Worm (Caenorhabditis elegans): ENCODE measurements around the gene lron-3.

The lron-3 gene

ce11 chrX:15572021-15572420, 14.3 kb upstream of the lron-3 start:
- TF ChIP-seq unc-62 (GFP tag; optimal IDR thresholded peaks at IDR 0.05) (no peak), elt-1 (tag; optimal IDR thresholded peaks at IDR 0.05) (no peak), ZK546.5 (tag; optimal IDR thresholded peaks at IDR 0.05) (no peak), nhr-67 (tag; optimal IDR thresholded peaks at IDR 0.05) (no peak), ceh-28 (tag; optimal IDR thresholded peaks at IDR 0.05) (no peak), nhr-77 (tag; optimal IDR thresholded peaks at IDR 0.05) (no peak), lin-15B (tag; optimal IDR thresholded peaks at IDR 0.05) (no peak), jun-1 (tag; optimal IDR thresholded peaks at IDR 0.05) (no peak), snpc-4 (tag; optimal IDR thresholded peaks at IDR 0.05) (no peak), unc-39 (tag; optimal IDR thresholded peaks at IDR 0.05) (no peak), nhr-11 (tag; optimal IDR thresholded peaks at IDR 0.05) (no peak), daf-12 (tag; optimal IDR thresholded peaks at IDR 0.05) (no peak), nhr-25 (tag; optimal IDR thresholded peaks at IDR 0.05) (no peak)

ce11 chrX:15569633-15570032, 11.9 kb upstream of the lron-3 start:
- TF ChIP-seq egl-5 (tag; optimal IDR thresholded peaks at IDR 0.05) (no peak), nhr-77 (tag; optimal IDR thresholded peaks at IDR 0.05) (no peak), nhr-43 (tag; optimal IDR thresholded peaks at IDR 0.05; ENCODE audit: poor library complexity, severe bottlenecking) (no peak), mml-1 (tag; optimal IDR thresholded peaks at IDR 0.05) (no peak), ama-1 (optimal IDR thresholded peaks at IDR 0.05) (no peak), lsy-12 (tag; optimal IDR thresholded peaks at IDR 0.05) (no peak), elt-2 (tag; optimal IDR thresholded peaks at IDR 0.05) (no peak), egl-27 (tag; optimal IDR thresholded peaks at IDR 0.05) (no peak), nhr-67 (tag; optimal IDR thresholded peaks at IDR 0.05) (no peak), R02D3.7 (tag; optimal IDR thresholded peaks at IDR 0.05) (no peak), fkh-2 (tag; optimal IDR thresholded peaks at IDR 0.05) (no peak), ceh-16 (tag; optimal IDR thresholded peaks at IDR 0.05) (no peak), nhr-25 (tag; optimal IDR thresholded peaks at IDR 0.05) (no peak), ceh-28 (tag; optimal IDR thresholded peaks at IDR 0.05) (no peak), eor-1 (tag; optimal IDR thresholded peaks at IDR 0.05) (no peak), nhr-12 (tag; optimal IDR thresholded peaks at IDR 0.05) (no peak), pha-4 (tag; optimal IDR thresholded peaks at IDR 0.05) (no peak)

ce11 chrX:15567986-15568940, 10.5 kb upstream of the lron-3 start, which contains the start of gene dyn-1:
Gene dyn-1, plus strand, starts transcription at chrX:15568890.
- TF ChIP-seq mml-1 (tag; optimal IDR thresholded peaks at IDR 0.05), result no peak
- TF ChIP-seq nhr-23 (tag; optimal IDR thresholded peaks at IDR 0.05), result peak; percentile 69
- TF ChIP-seq fkh-10 (GFP tag; optimal IDR thresholded peaks at IDR 0.05), result no peak
- TF ChIP-seq aly-2 (tag; optimal IDR thresholded peaks at IDR 0.05), result no peak
- peak; percentile 21 for TF ChIP-seq lin-39 (tag; optimal IDR thresholded peaks at IDR 0.05)
- peak; percentile 29 for TF ChIP-seq jun-1 (tag; optimal IDR thresholded peaks at IDR 0.05)
- no peak for TF ChIP-seq elt-3 (tag; optimal IDR thresholded peaks at IDR 0.05)
- peak; percentile 47 for TF ChIP-seq lsy-12 (tag; optimal IDR thresholded peaks at IDR 0.05)
- peak; percentile 8 for TF ChIP-seq R02D3.7 (tag; optimal IDR thresholded peaks at IDR 0.05)
- TF ChIP-seq unc-39 (tag; optimal IDR thresholded peaks at IDR 0.05), result no peak
- peak; percentile 88 for TF ChIP-seq nhr-25 (tag; optimal IDR thresholded peaks at IDR 0.05)
- TF ChIP-seq ceh-16 (tag; optimal IDR thresholded peaks at IDR 0.05), result no peak
- TF ChIP-seq mdl-1 (tag; optimal IDR thresholded peaks at IDR 0.05), result no peak
- TF ChIP-seq fkh-2 (tag; optimal IDR thresholded peaks at IDR 0.05), result no peak
- peak; percentile 65 for TF ChIP-seq nhr-43 (tag; optimal IDR thresholded peaks at IDR 0.05; ENCODE audit: poor library complexity, severe bottlenecking)
- no peak for TF ChIP-seq ztf-4 (tag; optimal IDR thresholded peaks at IDR 0.05)
- no peak for TF ChIP-seq ztf-11 (tag; optimal IDR thresholded peaks at IDR 0.05)
- TF ChIP-seq elt-2 (tag; optimal IDR thresholded peaks at IDR 0.05), result peak; percentile 52
- TF ChIP-seq daf-12 (tag; optimal IDR thresholded peaks at IDR 0.05), result no peak
- peak; percentile 49 for TF ChIP-seq fos-1 (tag; optimal IDR thresholded peaks at IDR 0.05)
- TF ChIP-seq nhr-28 (tag; optimal IDR thresholded peaks at IDR 0.05), result no peak
- no peak for TF ChIP-seq zag-1 (tag; optimal IDR thresholded peaks at IDR 0.05)
- TF ChIP-seq ama-1 (optimal IDR thresholded peaks at IDR 0.05), result no peak
- peak; percentile 80 for TF ChIP-seq snpc-4 (tag; optimal IDR thresholded peaks at IDR 0.05)
- TF ChIP-seq unc-62 (GFP tag; optimal IDR thresholded peaks at IDR 0.05), result no peak
- peak; percentile 9 for TF ChIP-seq ceh-28 (tag; optimal IDR thresholded peaks at IDR 0.05)
- TF ChIP-seq nfya-1 (tag; optimal IDR thresholded peaks at IDR 0.05; ENCODE audit: insufficient read depth), result peak; percentile 66
- TF ChIP-seq nhr-237 (tag; optimal IDR thresholded peaks at IDR 0.05), result no peak
- no peak for TF ChIP-seq egl-5 (tag; optimal IDR thresholded peaks at IDR 0.05)
- TF ChIP-seq skn-1 (tag; optimal IDR thresholded peaks at IDR 0.05), result no peak
- TF ChIP-seq nhr-67 (tag; optimal IDR thresholded peaks at IDR 0.05), result no peak
- TF ChIP-seq hmg-11 (tag; optimal IDR thresholded peaks at IDR 0.05), result peak; percentile 48
- no peak for TF ChIP-seq ZK546.5 (tag; optimal IDR thresholded peaks at IDR 0.05)
- TF ChIP-seq sea-2 (GFP tag; optimal IDR thresholded peaks at IDR 0.05), result no peak
- no peak for TF ChIP-seq nhr-12 (tag; optimal IDR thresholded peaks at IDR 0.05)
- no peak for TF ChIP-seq nhr-76 (tag; optimal IDR thresholded peaks at IDR 0.05)
- TF ChIP-seq pqm-1 (tag; optimal IDR thresholded peaks at IDR 0.05), result peak; percentile 3
- no peak for TF ChIP-seq ceh-82 (tag; optimal IDR thresholded peaks at IDR 0.05)
- no peak for TF ChIP-seq eor-1 (tag; optimal IDR thresholded peaks at IDR 0.05)
- peak; percentile 62 for TF ChIP-seq pha-4 (tag; optimal IDR thresholded peaks at IDR 0.05)
